1 fruit fly cellular context compared by ENCODE assay signal in genomic region chr3R:26238945-26239344, dm6.
TF ChIP-seq lines count a peak whose summit lies in the region.

No protein-coding gene starts in this region.

TF ChIP-seq in whole organism, embryonic, 481 proteins besides CTCF, POLR2A, EP300 and RAD21 (continued from another document):
- TF ChIP-seq tna (GFP tag; IDR thresholded peaks at IDR 0.05; lab: Robert Waterston, UW; ENCODE audit: partially characterized antibody), result no peak
- TF ChIP-seq insv (GFP tag; optimal IDR thresholded peaks at IDR 0.05; lab: Kevin White, UChicago), result no peak
- no peak for TF ChIP-seq Ravus (GFP tag; IDR thresholded peaks at IDR 0.05; lab: Robert Waterston, UW)
- peak; percentile 12 for TF ChIP-seq CrebB (tag; optimal IDR thresholded peaks at IDR 0.05; lab: Kevin White, UChicago)
- TF ChIP-seq dm (GFP tag; optimal IDR thresholded peaks at IDR 0.05; lab: Kevin White, UChicago), result no peak
- no peak for TF ChIP-seq HLHmδ (GFP tag; optimal IDR thresholded peaks at IDR 0.05; lab: Kevin White, UChicago)
- no peak for TF ChIP-seq Usf (GFP tag; optimal IDR thresholded peaks at IDR 0.05; lab: Kevin White, UChicago)
- TF ChIP-seq Dp (GFP tag; optimal IDR thresholded peaks at IDR 0.05; lab: Kevin White, UChicago), result no peak
- no peak for TF ChIP-seq amos (GFP tag; IDR thresholded peaks at IDR 0.05; lab: Robert Waterston, UW; ENCODE audit: partially characterized antibody)
- TF ChIP-seq CG10654 (GFP tag; optimal IDR thresholded peaks at IDR 0.05; lab: Kevin White, UChicago), result no peak
- TF ChIP-seq Fer2 (tag; optimal IDR thresholded peaks at IDR 0.05; lab: Kevin White, UChicago), result peak; percentile 24
- no peak for TF ChIP-seq inv (GFP tag; IDR thresholded peaks at IDR 0.05; lab: Robert Waterston, UW; ENCODE audit: partially characterized antibody)
- TF ChIP-seq CG17802 (tag; optimal IDR thresholded peaks at IDR 0.05; lab: Kevin White, UChicago), result no peak
- no peak for TF ChIP-seq pita (GFP tag; optimal IDR thresholded peaks at IDR 0.05; lab: Kevin White, UChicago)
- TF ChIP-seq pfk (GFP tag; optimal IDR thresholded peaks at IDR 0.05; lab: Kevin White, UChicago), result no peak
- TF ChIP-seq CG12659 (GFP tag; optimal IDR thresholded peaks at IDR 0.05; lab: Kevin White, UChicago), result peak; percentile 41
- TF ChIP-seq gem (tag; optimal IDR thresholded peaks at IDR 0.05; lab: Kevin White, UChicago), result peak; percentile 60
- TF ChIP-seq odd (GFP tag; optimal IDR thresholded peaks at IDR 0.05; lab: Kevin White, UChicago), result peak; percentile 38
- peak; percentile 76 for TF ChIP-seq CG12769 (tag; optimal IDR thresholded peaks at IDR 0.05; lab: Kevin White, UChicago)
- no peak for TF ChIP-seq CG31388 (GFP tag; optimal IDR thresholded peaks at IDR 0.05; lab: Kevin White, UChicago)
- no peak for TF ChIP-seq CG4617 (GFP tag; optimal IDR thresholded peaks at IDR 0.05; lab: Kevin White, UChicago; ENCODE audit: borderline replicate concordance)
- TF ChIP-seq CG3847 (GFP tag; IDR thresholded peaks at IDR 0.05; lab: Robert Waterston, UW), result 0 out of 2 replicates have a peak, but pooled peaks have one; percentile 18
- TF ChIP-seq CG32767 (GFP tag; IDR thresholded peaks at IDR 0.05; lab: Robert Waterston, UW), result peak; percentile 64; the same call in 1 of the 2 replicates
- no peak for TF ChIP-seq br (optimal IDR thresholded peaks at IDR 0.05; lab: Kevin White, UChicago)
- TF ChIP-seq CG11695 (GFP tag; IDR thresholded peaks at IDR 0.05; lab: Robert Waterston, UW), result peak; percentile 58; the same call in 1 of the 3 replicates
- TF ChIP-seq CG12942 (GFP tag; optimal IDR thresholded peaks at IDR 0.05; lab: Kevin White, UChicago), result peak; percentile 36
- TF ChIP-seq kni (GFP tag; optimal IDR thresholded peaks at IDR 0.05; lab: Kevin White, UChicago), result no peak
- peak; percentile 70 for TF ChIP-seq ATbp (GFP tag; optimal IDR thresholded peaks at IDR 0.05; lab: Kevin White, UChicago)
- no peak for TF ChIP-seq CG14710 (tag; optimal IDR thresholded peaks at IDR 0.05; lab: Kevin White, UChicago)
- TF ChIP-seq hbn (GFP tag; IDR thresholded peaks at IDR 0.05; lab: Robert Waterston, UW; ENCODE audit: partially characterized antibody), result no peak
- peak; percentile 72 for TF ChIP-seq PHDP (tag; optimal IDR thresholded peaks at IDR 0.05; lab: Kevin White, UChicago)
- no peak for TF ChIP-seq Kr (GFP tag; optimal IDR thresholded peaks at IDR 0.05; lab: Kevin White, UChicago)
- peak; percentile 33 for TF ChIP-seq Dip3 (GFP tag; optimal IDR thresholded peaks at IDR 0.05; lab: Kevin White, UChicago)
- peak; percentile 73 for TF ChIP-seq seq (GFP tag; IDR thresholded peaks at IDR 0.05; lab: Robert Waterston, UW)
- TF ChIP-seq Gsc (GFP tag; IDR thresholded peaks at IDR 0.05; lab: Robert Waterston, UW), result no peak
- TF ChIP-seq prd (optimal IDR thresholded peaks at IDR 0.05; lab: Kevin White, UChicago), result no peak
- peak; percentile 30; the same call in 2 of the 3 replicates for TF ChIP-seq prd (GFP tag; IDR thresholded peaks at IDR 0.05; lab: Robert Waterston, UW)
- TF ChIP-seq ssp (GFP tag; IDR thresholded peaks at IDR 0.05; lab: Robert Waterston, UW), result no peak
- peak; percentile 55 for TF ChIP-seq CG6765 (GFP tag; optimal IDR thresholded peaks at IDR 0.05; lab: Kevin White, UChicago)
- no peak for TF ChIP-seq CG15601 (tag; optimal IDR thresholded peaks at IDR 0.05; lab: Kevin White, UChicago)
- peak; percentile 78 for TF ChIP-seq CG6654 (GFP tag; optimal IDR thresholded peaks at IDR 0.05; lab: Kevin White, UChicago)
- TF ChIP-seq pnt (GFP tag; optimal IDR thresholded peaks at IDR 0.05; lab: Kevin White, UChicago), result peak; percentile 11
- TF ChIP-seq Hr39 (optimal IDR thresholded peaks at IDR 0.05; lab: Kevin White, UChicago), result no peak
- TF ChIP-seq Hmx (GFP tag; optimal IDR thresholded peaks at IDR 0.05; lab: Kevin White, UChicago), result no peak
- peak; percentile 77 for TF ChIP-seq CG3281 (GFP tag; optimal IDR thresholded peaks at IDR 0.05; lab: Kevin White, UChicago)
- peak; percentile 30 for TF ChIP-seq NK7.1 (GFP tag; optimal IDR thresholded peaks at IDR 0.05; lab: Kevin White, UChicago)
- peak; percentile 49 for TF ChIP-seq CG2875 (GFP tag; optimal IDR thresholded peaks at IDR 0.05; lab: Kevin White, UChicago)
- no peak for TF ChIP-seq nerfin-2 (GFP tag; IDR thresholded peaks at IDR 0.05; lab: Robert Waterston, UW; ENCODE audit: partially characterized antibody)
- TF ChIP-seq CG2120 (GFP tag; optimal IDR thresholded peaks at IDR 0.05; lab: Kevin White, UChicago), result peak; percentile 67
- TF ChIP-seq hb (GFP tag; IDR thresholded peaks at IDR 0.05; lab: Robert Waterston, UW; ENCODE audit: partially characterized antibody), result no peak
- peak; percentile 47; the same call in 1 of the 2 replicates for TF ChIP-seq HLH3B (GFP tag; IDR thresholded peaks at IDR 0.05; lab: Robert Waterston, UW)
- TF ChIP-seq Meics (GFP tag; optimal IDR thresholded peaks at IDR 0.05; lab: Kevin White, UChicago), result peak; percentile 76
- no peak for TF ChIP-seq Abd-B (GFP tag; optimal IDR thresholded peaks at IDR 0.05; lab: Kevin White, UChicago)
- no peak for TF ChIP-seq CG8478 (optimal IDR thresholded peaks at IDR 0.05; lab: Kevin White, UChicago)
- no peak for TF ChIP-seq da (GFP tag; optimal IDR thresholded peaks at IDR 0.05; lab: Kevin White, UChicago)
- TF ChIP-seq Mrtf (GFP tag; IDR thresholded peaks at IDR 0.05; lab: Robert Waterston, UW), result no peak
- TF ChIP-seq bcd (GFP tag; optimal IDR thresholded peaks at IDR 0.05; lab: Kevin White, UChicago), result peak; percentile 56
